Fruit fly (Drosophila melanogaster) whole organism, adult: ENCODE data around the gene CG3285.

ENCODE experiments used
- CG11617 ChIP-seq: fragments of 200-800 bp; sonication (Bioruptor generic); optimal IDR thresholded peaks from 2 replicates; lab custom pipeline; 2017; ENCODE audit warnings: mild to moderate bottlenecking, missing biosample characterization, missing genetic modification reagents, missing genetic modification characterization
- CG1620 ChIP-seq: fragments of 200-800 bp; sonication (Bioruptor generic); optimal IDR thresholded peaks from 2 replicates; lab custom pipeline; 2016; ENCODE audit warnings: missing biosample characterization, missing genetic modification characterization
- CG5204 ChIP-seq: fragments of 200-800 bp; sonication (Bioruptor generic); optimal IDR thresholded peaks from 2 replicates; lab custom pipeline; 2016; ENCODE audit warnings: missing biosample characterization, missing genetic modification characterization
- CG7045 ChIP-seq: fragments of 200-800 bp; sonication (Bioruptor generic); optimal IDR thresholded peaks from 2 replicates; lab custom pipeline; 2017; ENCODE audit warnings: missing biosample characterization, mild to moderate bottlenecking, missing genetic modification characterization
- CG7101 ChIP-seq: fragments of 200-800 bp; sonication (Bioruptor generic); optimal IDR thresholded peaks from 2 replicates; lab custom pipeline; 2018; ENCODE audit warnings: missing biosample characterization, mild to moderate bottlenecking, missing genetic modification characterization, moderate library complexity
- Clk ChIP-seq: fragments of 200-800 bp; sonication (Bioruptor generic); optimal IDR thresholded peaks from 2 replicates; lab custom pipeline; 2017; ENCODE audit warnings: missing biosample characterization, missing genetic modification characterization
- Crg-1 ChIP-seq: fragments of 200-800 bp; sonication (Bioruptor generic); optimal IDR thresholded peaks from 2 replicates; lab custom pipeline; 2016; ENCODE audit warnings: missing biosample characterization, missing genetic modification characterization
- Hr96 ChIP-seq: fragments of 200-800 bp; sonication (Bioruptor generic); optimal IDR thresholded peaks from 2 replicates; lab custom pipeline; 2016; ENCODE audit warnings: missing biosample characterization, missing genetic modification characterization
- Mnt ChIP-seq: fragments of 200-800 bp; sonication (Bioruptor generic); optimal IDR thresholded peaks from 2 replicates; lab custom pipeline; 2016; ENCODE audit warnings: missing biosample characterization, mild to moderate bottlenecking, missing genetic modification characterization
- bab1 ChIP-seq: fragments of 200-800 bp; sonication (Bioruptor generic); optimal IDR thresholded peaks from 3 replicates; lab custom pipeline; 2019; ENCODE audit warnings: missing biosample characterization, mild to moderate bottlenecking, missing genetic modification characterization, moderate library complexity
- cnc ChIP-seq, 2 experiments: fragments of >200 bp; optimal IDR thresholded peaks; 2 replicates each; lab custom pipeline; 2017
- kay ChIP-seq: fragments of 200-800 bp; sonication (Bioruptor generic); peaks from one replicate; lab custom pipeline; 2016; ENCODE audit warnings: missing biosample characterization, missing genetic modification characterization, borderline replicate concordance
- ovo ChIP-seq: fragments of 200-800 bp; sonication (Bioruptor generic); optimal IDR thresholded peaks from 2 replicates; lab custom pipeline; 2016; ENCODE audit warnings: missing biosample characterization, missing genetic modification characterization
- tj ChIP-seq: fragments of 200-800 bp; sonication (Bioruptor generic); optimal IDR thresholded peaks from 3 replicates; lab custom pipeline; 2017; ENCODE audit warnings: missing biosample characterization, mild to moderate bottlenecking, missing genetic modification characterization, moderate library complexity

- TF ChIP-seq tj (GFP tag; lab: Kevin White, UChicago) (peak; percentile 1), bab1 (GFP tag; lab: Kevin White, UChicago) (peak; percentile 18), CG11617 (GFP tag; lab: Kevin White, UChicago) (peak; percentile 23), kay (GFP tag; lab: Kevin White, UChicago) (no peak), Mnt (GFP tag; lab: Kevin White, UChicago) (no peak), CG1620 (GFP tag; lab: Kevin White, UChicago) (peak; percentile 35), CG7101 (peak; percentile 37), cnc (optimal IDR thresholded peaks at IDR 0.05; lab: Kevin White, UChicago) (no peak), Hr96 (GFP tag; lab: Kevin White, UChicago) (no peak), Crg-1 (GFP tag; lab: Kevin White, UChicago) (no peak), Clk (peak; percentile 2), CG7045 (GFP tag; lab: Kevin White, UChicago) (no peak), CG5204 (no peak), ovo (GFP tag; lab: Kevin White, UChicago) (no peak)
Observed at dm6 chr2L:3372483-3372929, 41.8 kb downstream of the CG3285 start.
